Fruit fly (Drosophila melanogaster): Measurements from ENCODE around the gene CG12259.
A peak's percentile ranks its signal among the peaks of the same experiment; 100 is the strongest.

The CG12259 gene

DNA sequence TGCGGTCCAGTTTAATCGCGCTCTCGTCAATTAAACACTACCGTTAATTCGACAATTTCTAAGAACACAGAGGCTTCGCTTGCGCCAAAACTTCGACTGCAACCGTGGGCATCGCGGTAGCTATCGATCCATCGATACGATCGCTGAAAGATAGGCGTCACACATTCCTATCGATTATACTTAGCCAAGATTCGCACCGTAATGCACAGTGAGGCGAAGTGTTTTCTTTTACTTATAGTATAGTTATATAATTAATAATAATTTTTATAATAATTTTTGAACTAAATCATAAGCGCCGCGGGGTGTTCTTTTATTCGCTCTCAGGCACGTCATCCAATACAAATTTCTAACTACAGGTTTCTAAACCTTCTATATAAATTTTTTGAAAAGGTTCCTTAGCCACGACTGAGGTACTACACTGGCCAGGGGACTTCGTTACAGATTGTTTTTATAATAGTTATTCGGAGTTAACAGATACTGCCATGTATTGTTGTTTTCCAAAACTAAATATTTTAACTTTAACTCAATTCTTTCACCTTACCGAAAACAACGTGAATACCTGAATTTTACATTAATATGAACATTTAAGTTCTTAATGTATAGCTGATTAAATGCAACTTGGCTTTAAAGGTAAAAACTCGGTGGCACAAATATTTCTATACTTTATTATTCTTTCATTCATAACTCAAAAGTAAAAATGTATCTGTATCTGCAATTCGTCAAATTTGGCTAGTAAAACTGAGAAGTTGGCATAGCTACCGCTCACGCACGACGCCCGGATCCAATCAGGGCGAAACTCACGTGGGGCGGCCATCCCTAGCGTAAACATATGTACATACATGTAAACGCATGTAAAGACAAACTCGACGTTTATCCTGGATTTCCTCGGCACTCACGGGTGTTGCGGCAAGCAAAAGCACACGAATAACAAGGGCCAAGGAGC lies 17.1 kb upstream of the CG12259 start, which contains the start of the genes NSD and BOD1 (continued):
- TF ChIP-seq CG12659 (GFP tag; optimal IDR thresholded peaks at IDR 0.05) = peak; percentile 47
- TF ChIP-seq Ravus (GFP tag; IDR thresholded peaks at IDR 0.05) = peak; percentile 15; the same call in 1 of the 2 replicates
- peak; percentile 57 for TF ChIP-seq ci (GFP tag; IDR thresholded peaks at IDR 0.05)
- TF ChIP-seq Neu2 (GFP tag; optimal IDR thresholded peaks at IDR 0.05; ENCODE audit: borderline replicate concordance) = no peak
- TF ChIP-seq Camta (GFP tag; optimal IDR thresholded peaks at IDR 0.05) = no peak
- TF ChIP-seq CG11504 (tag; optimal IDR thresholded peaks at IDR 0.05) = no peak
- TF ChIP-seq CG30403 (GFP tag; optimal IDR thresholded peaks at IDR 0.05) = peak; percentile 61
- TF ChIP-seq Sry-β (GFP tag; optimal IDR thresholded peaks at IDR 0.05) = peak; percentile 90
- TF ChIP-seq MTF-1 (GFP tag; optimal IDR thresholded peaks at IDR 0.05; ENCODE audit: borderline replicate concordance) = peak; percentile 61
- TF ChIP-seq CG12391 (tag; optimal IDR thresholded peaks at IDR 0.05) = peak; percentile 48
- TF ChIP-seq sd (tag; optimal IDR thresholded peaks at IDR 0.05) = no peak
- TF ChIP-seq CG3838 (GFP tag; optimal IDR thresholded peaks at IDR 0.05) = no peak
- TF ChIP-seq gcm2 (GFP tag; optimal IDR thresholded peaks at IDR 0.05) = no peak
- TF ChIP-seq CG34422 (GFP tag; IDR thresholded peaks at IDR 0.05) = peak; percentile 77
- TF ChIP-seq CG4424 (GFP tag; optimal IDR thresholded peaks at IDR 0.05) = peak; percentile 61
- peak; percentile 53; the same call in 1 of the 2 replicates for TF ChIP-seq CG8765 (GFP tag; IDR thresholded peaks at IDR 0.05)
- TF ChIP-seq CG2678 (tag; optimal IDR thresholded peaks at IDR 0.05) = peak; percentile 55
- no peak for TF ChIP-seq CG7271 (tag; optimal IDR thresholded peaks at IDR 0.05)
- peak; percentile 55 for TF ChIP-seq tgo (GFP tag; IDR thresholded peaks at IDR 0.05)
- TF ChIP-seq Hr78 (GFP tag; optimal IDR thresholded peaks at IDR 0.05) = no peak
- peak; percentile 37 for TF ChIP-seq CG18619 (GFP tag; optimal IDR thresholded peaks at IDR 0.05)
- no peak for TF ChIP-seq Nf-YA (GFP tag; IDR thresholded peaks at IDR 0.05)
- peak; percentile 92 for TF ChIP-seq tna (GFP tag; IDR thresholded peaks at IDR 0.05; ENCODE audit: partially characterized antibody)
- no peak for TF ChIP-seq her (GFP tag; optimal IDR thresholded peaks at IDR 0.05)
- no peak for TF ChIP-seq HLHmδ (GFP tag; optimal IDR thresholded peaks at IDR 0.05)
- peak; percentile 54 for TF ChIP-seq esg (GFP tag; conservative IDR thresholded peaks at IDR 0.05)
- no peak for TF ChIP-seq psq (GFP tag; optimal IDR thresholded peaks at IDR 0.05)
- peak; percentile 38; the same call in 1 of the 2 replicates for TF ChIP-seq CG10959 (GFP tag; IDR thresholded peaks at IDR 0.05)
- peak; percentile 24 for TF ChIP-seq Antp (GFP tag; optimal IDR thresholded peaks at IDR 0.05)
- TF ChIP-seq Hey (tag; optimal IDR thresholded peaks at IDR 0.05) = no peak
- no peak for TF ChIP-seq Spps (tag; optimal IDR thresholded peaks at IDR 0.05)
- TF ChIP-seq CG4707 (GFP tag; optimal IDR thresholded peaks at IDR 0.05) = no peak
- peak; percentile 18 for TF ChIP-seq CG4328 (GFP tag; optimal IDR thresholded peaks at IDR 0.05)
- no peak for TF ChIP-seq Vsx1 (GFP tag; optimal IDR thresholded peaks at IDR 0.05)
- peak; percentile 61 for TF ChIP-seq CG14710 (tag; optimal IDR thresholded peaks at IDR 0.05)
- peak; percentile 72 for TF ChIP-seq Xrp1 (GFP tag; IDR thresholded peaks at IDR 0.05)
- peak; percentile 12 for TF ChIP-seq HLH54F (GFP tag; optimal IDR thresholded peaks at IDR 0.05)
- TF ChIP-seq C15 (GFP tag; IDR thresholded peaks at IDR 0.05) = 0 out of 3 replicates have a peak, but pooled peaks have one; percentile 31
- no peak for TF ChIP-seq en (GFP tag; optimal IDR thresholded peaks at IDR 0.05)
- TF ChIP-seq CG3163 (GFP tag; optimal IDR thresholded peaks at IDR 0.05) = no peak
- peak in 1 of 3 experiments; percentile 19 for TF ChIP-seq lola (GFP tag; optimal IDR thresholded peaks at IDR 0.05)
- peak; percentile 34; the same call in 1 of the 2 replicates for TF ChIP-seq CG5953 (GFP tag; IDR thresholded peaks at IDR 0.05)
- no peak for TF ChIP-seq toy (GFP tag; IDR thresholded peaks at IDR 0.05)
- TF ChIP-seq pfk (GFP tag; optimal IDR thresholded peaks at IDR 0.05) = no peak
- TF ChIP-seq CG12744 (GFP tag; optimal IDR thresholded peaks at IDR 0.05) = no peak
- no peak for TF ChIP-seq Stat92E (GFP tag; optimal IDR thresholded peaks at IDR 0.05)
- no peak for TF ChIP-seq cwo (GFP tag; optimal IDR thresholded peaks at IDR 0.05)

All from whole organism, embryonic.